Worm (Caenorhabditis elegans) whole organism, L1 larva: ENCODE measurements around the gene cdr-7.

Experiments
- C04F5.9 ChIP-seq: sonication (generic microtip); optimal IDR thresholded peaks from 2 replicates; lab custom pipeline; 2016; ENCODE audit warnings: missing genetic modification characterization, missing compliant biosample characterization
- C16A3.4 ChIP-seq: fragments of 150-350 bp; optimal IDR thresholded peaks from 2 replicates; lab custom pipeline; 2014; ENCODE audit warnings: missing biosample characterization, missing genetic modification characterization
- C34B4.2 ChIP-seq: sonication (generic microtip); optimal IDR thresholded peaks from 2 replicates; lab custom pipeline; 2017; ENCODE audit warnings: mild to moderate bottlenecking, missing genetic modification characterization, missing compliant biosample characterization
- aly-2 ChIP-seq: fragments of 150-350 bp; optimal IDR thresholded peaks from 2 replicates; lab custom pipeline; 2014; ENCODE audit warnings: missing biosample characterization, missing genetic modification characterization
- ama-1 ChIP-seq: fragments of 150-350 bp; optimal IDR thresholded peaks from 2 replicates; lab custom pipeline; 2014
- blmp-1 ChIP-seq: fragments of 150-350 bp; optimal IDR thresholded peaks from 2 replicates; lab custom pipeline; 2014; ENCODE audit warnings: missing biosample characterization, missing genetic modification characterization
- ceh-82 ChIP-seq, 3 experiments: fragments of 150-350 bp in 1 of 3; sonication (generic microtip) in 2 of 3; optimal IDR thresholded peaks; 2 replicates each; lab custom pipeline; 2014 to 2017; ENCODE audit warnings: missing biosample characterization in 3 of 3, missing genetic modification characterization in 3 of 3
- ceh-90 ChIP-seq: sonication (generic microtip); optimal IDR thresholded peaks from 2 replicates; lab custom pipeline; 2016; ENCODE audit warnings: missing genetic modification characterization, missing compliant biosample characterization
- ces-1 ChIP-seq: fragments of 150-350 bp; optimal IDR thresholded peaks from 2 replicates; lab custom pipeline; 2014; ENCODE audit warnings: missing biosample characterization, missing genetic modification reagents, missing genetic modification characterization
- dpl-1 ChIP-seq, 3 experiments: fragments of 150-350 bp in 2 of 3; sonication (generic microtip) in 1 of 3; optimal IDR thresholded peaks; 2 replicates each; lab custom pipeline; 2014 to 2017; ENCODE audit warnings: missing biosample characterization in 3 of 3, missing genetic modification characterization in 3 of 3, missing genetic modification reagents in 3 of 3
- efl-1 ChIP-seq, 4 experiments: fragments of 150-350 bp; optimal IDR thresholded peaks in 3 of 4; peaks in 1 of 4; 1 replicate in 1 of 4; 2 replicates in 3 of 4; lab custom pipeline; 2014; ENCODE audit warnings: missing biosample characterization in 2 of 4, missing genetic modification characterization in 2 of 4, missing genetic modification reagents in 2 of 4
- egl-13 ChIP-seq: sonication (generic microtip); optimal IDR thresholded peaks from 2 replicates; lab custom pipeline; 2016; ENCODE audit warnings: missing genotype, missing genetic modification reagents, missing genetic modification characterization, missing compliant biosample characterization
- ets-5 ChIP-seq: fragments of 200-800 bp; sonication (Bioruptor generic); IDR thresholded peaks from 2 replicates; pipeline ENCODE4 v1.3.6; 2022; ENCODE audit warnings: missing genetic modification characterization, missing compliant biosample characterization
- fkh-4 ChIP-seq: sonication (generic microtip); optimal IDR thresholded peaks from 2 replicates; lab custom pipeline; 2016; ENCODE audit warnings: missing compliant biosample characterization, missing genetic modification characterization, borderline replicate concordance
- fkh-8 ChIP-seq: sonication (generic microtip); optimal IDR thresholded peaks from 2 replicates; lab custom pipeline; 2016; ENCODE audit warnings: mild to moderate bottlenecking, missing genetic modification characterization, missing compliant biosample characterization
- fos-1 ChIP-seq: fragments of 150-350 bp; optimal IDR thresholded peaks from 2 replicates; lab custom pipeline; 2014; ENCODE audit warnings: missing biosample characterization, missing genetic modification characterization
- hlh-4 ChIP-seq: sonication (generic microtip); optimal IDR thresholded peaks from 2 replicates; lab custom pipeline; 2016; ENCODE audit warnings: mild to moderate bottlenecking, missing genetic modification characterization, missing compliant biosample characterization
- lin-14 ChIP-seq: fragments of 200-800 bp; sonication (Bioruptor generic); optimal IDR thresholded peaks from 2 replicates; lab custom pipeline; 2018; ENCODE audit warnings: mild to moderate bottlenecking, missing genetic modification characterization, moderate library complexity, missing compliant biosample characterization
- lin-35 ChIP-seq, 2 experiments: fragments of 150-350 bp; optimal IDR thresholded peaks; 2 replicates each; lab custom pipeline; 2014; ENCODE audit warnings: missing biosample characterization in 2 of 2, missing genetic modification characterization in 2 of 2, missing genetic modification reagents in 2 of 2
- lin-39 ChIP-seq: fragments of 150-350 bp; optimal IDR thresholded peaks from 2 replicates; lab custom pipeline; 2014; ENCODE audit warnings: missing biosample characterization, missing genetic modification reagents, missing genetic modification characterization
- lir-3 ChIP-seq: sonication (generic microtip); optimal IDR thresholded peaks from 2 replicates; lab custom pipeline; 2016; ENCODE audit warnings: mild to moderate bottlenecking, missing genetic modification characterization, moderate library complexity, missing compliant biosample characterization; ENCODE audit not compliant: poor library complexity
- mep-1 ChIP-seq: fragments of 150-350 bp; optimal IDR thresholded peaks from 2 replicates; lab custom pipeline; 2014; ENCODE audit warnings: missing biosample characterization, missing genetic modification characterization
- nhr-11 ChIP-seq: fragments of 150-350 bp; optimal IDR thresholded peaks from 2 replicates; lab custom pipeline; 2014; ENCODE audit warnings: missing biosample characterization, missing genetic modification characterization
- nhr-28 ChIP-seq: fragments of 150-350 bp; optimal IDR thresholded peaks from 2 replicates; lab custom pipeline; 2014; ENCODE audit warnings: missing biosample characterization, missing genetic modification characterization
- nhr-47 ChIP-seq: sonication (generic microtip); optimal IDR thresholded peaks from 2 replicates; lab custom pipeline; 2016; ENCODE audit warnings: mild to moderate bottlenecking, missing genetic modification characterization, moderate library complexity, missing compliant biosample characterization
- nhr-76 ChIP-seq: sonication (generic microtip); optimal IDR thresholded peaks from 2 replicates; lab custom pipeline; 2017; ENCODE audit warnings: missing biosample characterization, missing genetic modification characterization
- nhr-85 ChIP-seq: sonication (generic microtip); peaks from one replicate; lab custom pipeline; 2016; ENCODE audit warnings: missing genetic modification characterization, inconsistent platforms, missing compliant biosample characterization
- nhr-90 ChIP-seq: sonication (generic microtip); optimal IDR thresholded peaks from 2 replicates; lab custom pipeline; 2016; ENCODE audit warnings: mild to moderate bottlenecking, missing genetic modification characterization, missing compliant biosample characterization; ENCODE audit not compliant: poor library complexity
- pax-3 ChIP-seq: fragments of 200-800 bp; sonication (Bioruptor generic); optimal IDR thresholded peaks from 2 replicates; lab custom pipeline; 2018; ENCODE audit warnings: mild to moderate bottlenecking, missing genetic modification characterization, moderate library complexity, missing compliant biosample characterization
- skn-1 ChIP-seq: fragments of 150-350 bp; optimal IDR thresholded peaks from 2 replicates; lab custom pipeline; 2014; ENCODE audit warnings: missing biosample characterization, missing genetic modification characterization
- snpc-4 ChIP-seq: fragments of 150-350 bp; optimal IDR thresholded peaks from 2 replicates; lab custom pipeline; 2014; ENCODE audit warnings: missing biosample characterization, missing genetic modification characterization
- snu-23 ChIP-seq: sonication (generic microtip); optimal IDR thresholded peaks from 2 replicates; lab custom pipeline; 2016; ENCODE audit warnings: missing genetic modification characterization, missing compliant biosample characterization
- sox-4 ChIP-seq: sonication (generic microtip); optimal IDR thresholded peaks from 2 replicates; lab custom pipeline; 2016; ENCODE audit warnings: missing genetic modification characterization, missing compliant biosample characterization
- sptf-1 ChIP-seq: fragments of 150-350 bp; optimal IDR thresholded peaks from 2 replicates; lab custom pipeline; 2014; ENCODE audit warnings: missing biosample characterization, missing genetic modification characterization
- sup-37 ChIP-seq: fragments of 200-800 bp; sonication (Bioruptor generic); optimal IDR thresholded peaks from 2 replicates; lab custom pipeline; 2018; ENCODE audit warnings: mild to moderate bottlenecking, missing genetic modification characterization, missing compliant biosample characterization
- tbx-2 ChIP-seq: sonication (generic microtip); optimal IDR thresholded peaks from 2 replicates; lab custom pipeline; 2016; ENCODE audit warnings: missing genetic modification characterization, missing compliant biosample characterization
- tlp-1 ChIP-seq: fragments of 150-350 bp; optimal IDR thresholded peaks from 2 replicates; lab custom pipeline; 2014; ENCODE audit warnings: missing biosample characterization, missing genetic modification characterization
- unc-130 ChIP-seq: fragments of 150-350 bp; optimal IDR thresholded peaks from 2 replicates; lab custom pipeline; 2017; ENCODE audit warnings: missing biosample characterization, missing genetic modification characterization, inconsistent platforms
- unc-98 ChIP-seq: fragments of 200-800 bp; sonication (Bioruptor generic); IDR thresholded peaks from 2 replicates; pipeline ENCODE4 v1.3.6; 2022; ENCODE audit warnings: missing genetic modification characterization, missing compliant biosample characterization
- xbp-1 ChIP-seq: sonication (generic microtip); optimal IDR thresholded peaks from 2 replicates; lab custom pipeline; 2016; ENCODE audit warnings: missing genetic modification characterization, missing compliant biosample characterization
- zag-1 ChIP-seq: fragments of 150-350 bp; optimal IDR thresholded peaks from 2 replicates; lab custom pipeline; 2014; ENCODE audit warnings: missing biosample characterization, missing genetic modification characterization
- ztf-11 ChIP-seq, 2 experiments: sonication (generic microtip); optimal IDR thresholded peaks; 2 replicates each; lab custom pipeline; 2016 to 2017; ENCODE audit warnings: missing genetic modification characterization in 2 of 2, missing biosample characterization in 1 of 2, missing compliant biosample characterization in 1 of 2

cdr-7 gene

DNA sequence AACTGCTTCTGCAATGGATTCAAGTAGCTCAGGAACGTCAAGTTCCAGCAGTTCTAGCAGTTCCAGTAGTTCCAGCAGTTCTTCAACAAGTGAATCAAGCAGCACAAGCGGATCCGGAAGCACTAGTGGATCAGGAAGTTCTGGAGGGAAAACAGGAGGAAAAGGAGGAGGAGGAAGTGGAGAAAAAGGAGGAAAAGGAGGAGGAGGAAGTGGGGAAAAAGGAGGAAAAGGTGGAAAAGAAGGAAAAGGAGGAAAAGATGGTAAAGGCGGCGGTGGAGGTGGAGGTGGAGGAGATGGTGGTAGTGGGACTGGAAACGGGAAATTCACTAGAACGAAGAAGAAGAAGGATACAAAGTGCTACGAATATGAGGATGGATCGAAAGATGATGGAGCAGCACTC, 5.4 kb downstream of the cdr-7 start:
- no peak for TF ChIP-seq fkh-4
- no peak for TF ChIP-seq snu-23 (GFP tag; lab: Kevin White, UChicago)
- TF ChIP-seq mep-1, result no peak
- no peak for TF ChIP-seq ces-1 (GFP tag; lab: Kevin White, UChicago)
- no peak for TF ChIP-seq snpc-4 (tag; lab: Kevin White, UChicago)
- no peak for TF ChIP-seq nhr-90 (tag; lab: Kevin White, UChicago)
- TF ChIP-seq fkh-8 (tag; lab: Kevin White, UChicago), result no peak
- TF ChIP-seq sup-37 (GFP tag; lab: Kevin White, UChicago), result no peak
- TF ChIP-seq sptf-1 (tag; lab: Kevin White, UChicago), result no peak
- TF ChIP-seq ceh-90 (tag; lab: Kevin White, UChicago), result no peak
- no peak for TF ChIP-seq xbp-1 (tag; lab: Kevin White, UChicago)
- TF ChIP-seq dpl-1 (GFP tag; optimal IDR thresholded peaks at IDR 0.05; lab: Kevin White, UChicago), result no peak
- no peak for TF ChIP-seq ama-1
- no peak for TF ChIP-seq aly-2
- no peak for TF ChIP-seq ets-5
- TF ChIP-seq sox-4, result no peak
- TF ChIP-seq nhr-85, result no peak
- no peak for TF ChIP-seq hlh-4 (tag; lab: Kevin White, UChicago)
- TF ChIP-seq tlp-1, result no peak
- TF ChIP-seq lin-14 (GFP tag; lab: Kevin White, UChicago), result no peak
- TF ChIP-seq, all 84 proteins: peak for 0

- TF ChIP-seq lin-35 (GFP tag; optimal IDR thresholded peaks at IDR 0.05; lab: Kevin White, UChicago) (no peak), tbx-2 (tag; lab: Kevin White, UChicago) (no peak), ceh-82 (tag; optimal IDR thresholded peaks at IDR 0.05; lab: Kevin White, UChicago) (no peak), tlp-1 (no peak), ztf-11 (tag; optimal IDR thresholded peaks at IDR 0.05; lab: Kevin White, UChicago) (no peak), fos-1 (tag; lab: Kevin White, UChicago) (no peak), skn-1 (tag; lab: Kevin White, UChicago) (no peak), C16A3.4 (tag; lab: Kevin White, UChicago) (no peak), lir-3 (tag; lab: Kevin White, UChicago) (no peak), fkh-4 (no peak), nhr-28 (tag; lab: Kevin White, UChicago) (no peak), blmp-1 (no peak), hlh-4 (tag; lab: Kevin White, UChicago) (no peak), lin-39 (tag; lab: Kevin White, UChicago) (no peak), nhr-85 (no peak), unc-98 (GFP tag; lab: Robert Waterston, UW) (no peak)
Measured at ce11 chrV:12405929-12406328, 6.0 kb downstream of the cdr-7 start, which contains the start of gene K01D12.10. TSS of gene K01D12.10 (plus strand) at chrV:12406229.

DNA sequence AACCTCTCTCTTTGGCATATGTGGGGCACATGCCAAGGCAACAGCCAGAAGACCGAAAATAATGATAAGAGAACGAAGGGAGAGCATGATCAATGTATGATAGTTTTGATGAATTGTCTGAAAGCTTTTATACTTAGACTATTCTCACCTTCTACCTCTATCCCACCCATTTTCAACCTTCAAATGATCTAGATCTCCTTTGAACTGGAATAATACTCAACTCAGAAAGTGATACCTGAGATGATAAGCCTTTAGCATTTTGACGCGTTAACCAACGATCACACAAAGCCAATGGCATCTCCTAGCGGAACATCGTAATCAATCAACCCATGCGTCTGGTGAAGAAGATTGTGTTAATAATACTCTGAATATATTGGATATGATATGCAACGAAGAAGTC, 7.4 kb downstream of the cdr-7 start, which contains the start of gene K01D12.9:
Gene K01D12.9 (minus strand): TSS at position 101 of the 400 bp plus-strand sequence.
- TF ChIP-seq egl-13 (tag; lab: Kevin White, UChicago), result no peak
- TF ChIP-seq xbp-1 (tag; lab: Kevin White, UChicago), result no peak
- no peak for TF ChIP-seq nhr-47 (tag; lab: Kevin White, UChicago)
- no peak for TF ChIP-seq lir-3 (tag; lab: Kevin White, UChicago)
- no peak for TF ChIP-seq pax-3 (tag; lab: Kevin White, UChicago)
- no peak for TF ChIP-seq nhr-76 (tag; lab: Kevin White, UChicago)
- no peak for TF ChIP-seq tbx-2 (tag; lab: Kevin White, UChicago)
- no peak for TF ChIP-seq C04F5.9 (tag; lab: Kevin White, UChicago)
- no peak for TF ChIP-seq C34B4.2 (tag; lab: Kevin White, UChicago)
- no peak for TF ChIP-seq lin-35 (GFP tag; optimal IDR thresholded peaks at IDR 0.05; lab: Kevin White, UChicago)
- TF ChIP-seq, all 84 proteins: peak for 0

- no peak for TF ChIP-seq zag-1 (tag; lab: Kevin White, UChicago)
- TF ChIP-seq nhr-11, result no peak
- no peak for TF ChIP-seq tbx-2 (tag; lab: Kevin White, UChicago)
- TF ChIP-seq skn-1 (tag; lab: Kevin White, UChicago), result no peak
- no peak for TF ChIP-seq efl-1 (optimal IDR thresholded peaks at IDR 0.05; lab: Kevin White, UChicago)
- TF ChIP-seq efl-1 (GFP tag; optimal IDR thresholded peaks at IDR 0.05 in 1 of 2; lab: Kevin White, UChicago), result no peak
- no peak for TF ChIP-seq unc-130
- no peak for TF ChIP-seq lin-35 (GFP tag; optimal IDR thresholded peaks at IDR 0.05; lab: Kevin White, UChicago)
Measured at ce11 chrV:12402355-12402754, 9.6 kb downstream of the cdr-7 start, which contains the start of gene K01D12.8. TSS of gene K01D12.8 (plus strand) at chrV:12402655.
